Worm (Caenorhabditis elegans) whole organism, late embryonic: Measurements from ENCODE around the gene helq-1.

Experiments used
- F13H6.1 ChIP-seq: sonication (generic microtip); optimal IDR thresholded peaks from 2 replicates; lab custom pipeline; 2016; ENCODE audit warnings: missing genetic modification characterization, missing compliant biosample characterization
- K09A11.1 ChIP-seq: sonication (generic microtip); optimal IDR thresholded peaks from 2 replicates; lab custom pipeline; 2017; ENCODE audit warnings: antibody characterized with exemption, mild to moderate bottlenecking, missing genetic modification characterization, missing compliant biosample characterization; ENCODE audit not compliant: insufficient read depth
- T23F11.4 ChIP-seq: fragments of 200-800 bp; sonication (Bioruptor generic); optimal IDR thresholded peaks from 2 replicates; lab custom pipeline; 2018; ENCODE audit warnings: mild to moderate bottlenecking, missing genetic modification characterization, missing compliant biosample characterization
- ahr-1 ChIP-seq: sonication (generic microtip); optimal IDR thresholded peaks from 2 replicates; lab custom pipeline; 2016; ENCODE audit warnings: missing genetic modification characterization, missing compliant biosample characterization
- ama-1 ChIP-seq: fragments of 150-350 bp; optimal IDR thresholded peaks from 2 replicates; lab custom pipeline; 2014
- ceh-18 ChIP-seq: sonication (generic microtip); optimal IDR thresholded peaks from 2 replicates; lab custom pipeline; 2016; ENCODE audit warnings: missing genetic modification characterization, missing compliant biosample characterization
- ceh-19 ChIP-seq: fragments of 200-800 bp; sonication (Bioruptor generic); optimal IDR thresholded peaks from 2 replicates; lab custom pipeline; 2018; ENCODE audit warnings: mild to moderate bottlenecking, missing genetic modification characterization, missing compliant biosample characterization
- ceh-30 ChIP-seq: fragments of 150-350 bp; optimal IDR thresholded peaks from 2 replicates; lab custom pipeline; 2014; ENCODE audit warnings: missing biosample characterization, missing genetic modification characterization
- ceh-45 ChIP-seq: fragments of 200-800 bp; sonication (Bioruptor generic); IDR thresholded peaks from 2 replicates; pipeline ENCODE4 v1.3.6; 2022; ENCODE audit warnings: missing genetic modification reagents, missing genetic modification characterization, missing compliant biosample characterization
- ceh-48 ChIP-seq: sonication (generic microtip); optimal IDR thresholded peaks from 2 replicates; lab custom pipeline; 2016; ENCODE audit warnings: missing genetic modification characterization, inconsistent platforms, missing compliant biosample characterization
- ceh-6 ChIP-seq: fragments of 200-800 bp; sonication (Bioruptor generic); optimal IDR thresholded peaks from 2 replicates; lab custom pipeline; 2018; ENCODE audit warnings: mild to moderate bottlenecking, missing genetic modification characterization, missing compliant biosample characterization
- ceh-9 ChIP-seq: sonication (generic microtip); optimal IDR thresholded peaks from 2 replicates; lab custom pipeline; 2016; ENCODE audit warnings: mild to moderate bottlenecking, missing genetic modification characterization, inconsistent platforms, missing compliant biosample characterization
- che-1 ChIP-seq: sonication (generic microtip); optimal IDR thresholded peaks from 2 replicates; lab custom pipeline; 2016; ENCODE audit warnings: mild to moderate bottlenecking, missing genetic modification characterization, missing compliant biosample characterization
- elt-2 ChIP-seq: sonication (generic microtip); optimal IDR thresholded peaks from 2 replicates; lab custom pipeline; 2016; ENCODE audit warnings: missing genetic modification reagents, missing genetic modification characterization, missing compliant biosample characterization
- elt-4 ChIP-seq: sonication (generic microtip); optimal IDR thresholded peaks from 2 replicates; lab custom pipeline; 2016; ENCODE audit warnings: missing genetic modification characterization, missing compliant biosample characterization
- eyg-1 ChIP-seq: sonication (generic microtip); optimal IDR thresholded peaks from 2 replicates; lab custom pipeline; 2016; ENCODE audit warnings: missing genotype, missing genetic modification characterization, missing compliant biosample characterization
- fax-1 ChIP-seq: sonication (generic microtip); optimal IDR thresholded peaks from 2 replicates; lab custom pipeline; 2016; ENCODE audit warnings: missing genotype, missing genetic modification characterization, missing compliant biosample characterization
- hlh-8 ChIP-seq: sonication (generic microtip); optimal IDR thresholded peaks from 2 replicates; lab custom pipeline; 2016; ENCODE audit warnings: missing genotype, missing genetic modification characterization, missing compliant biosample characterization
- madf-2 ChIP-seq: sonication (generic microtip); optimal IDR thresholded peaks from 2 replicates; lab custom pipeline; 2017; ENCODE audit warnings: missing genetic modification characterization, missing compliant biosample characterization
- mec-3 ChIP-seq: sonication (generic microtip); optimal IDR thresholded peaks from 2 replicates; lab custom pipeline; 2016; ENCODE audit warnings: borderline replicate concordance, missing genetic modification characterization, missing compliant biosample characterization
- nhr-11 ChIP-seq: fragments of 150-350 bp; optimal IDR thresholded peaks from 2 replicates; lab custom pipeline; 2014; ENCODE audit warnings: missing biosample characterization, missing genetic modification characterization
- npax-4 ChIP-seq: sonication (generic microtip); optimal IDR thresholded peaks from 2 replicates; lab custom pipeline; 2016; ENCODE audit warnings: missing genetic modification characterization, missing compliant biosample characterization
- pqm-1 ChIP-seq: sonication (generic microtip); optimal IDR thresholded peaks from 2 replicates; lab custom pipeline; 2016; ENCODE audit warnings: missing genetic modification characterization, missing compliant biosample characterization
- ref-2 ChIP-seq: sonication (generic microtip); optimal IDR thresholded peaks from 2 replicates; lab custom pipeline; 2016; ENCODE audit warnings: missing genetic modification characterization, missing compliant biosample characterization
- rnt-1 ChIP-seq: sonication (generic microtip); optimal IDR thresholded peaks from 2 replicates; lab custom pipeline; 2016; ENCODE audit warnings: missing genetic modification characterization, missing compliant biosample characterization
- sdc-2 ChIP-seq: sonication (generic microtip); optimal IDR thresholded peaks from 2 replicates; lab custom pipeline; 2016; ENCODE audit warnings: missing genotype, missing genetic modification characterization, missing compliant biosample characterization
- sox-4 ChIP-seq: sonication (generic microtip); optimal IDR thresholded peaks from 2 replicates; lab custom pipeline; 2017; ENCODE audit warnings: mild to moderate bottlenecking, missing genetic modification characterization, inconsistent platforms, missing compliant biosample characterization
- tbx-2 ChIP-seq: sonication (generic microtip); optimal IDR thresholded peaks from 2 replicates; lab custom pipeline; 2016; ENCODE audit warnings: missing genetic modification characterization, missing compliant biosample characterization
- tbx-7 ChIP-seq: sonication (generic microtip); optimal IDR thresholded peaks from 2 replicates; lab custom pipeline; 2016; ENCODE audit warnings: missing genotype, missing genetic modification characterization, missing compliant biosample characterization
- unc-3 ChIP-seq, 2 experiments: fragments of 200-800 bp in 1 of 2; sonication (Bioruptor generic) in 1 of 2; sonication (generic microtip) in 1 of 2; conservative IDR thresholded peaks in 1 of 2; optimal IDR thresholded peaks in 1 of 2; 2 replicates each; pipeline versions ENCODE4 v1.3.6 to Lab custom; 2016 to 2022; ENCODE audit warnings: missing compliant biosample characterization in 2 of 2, missing genetic modification characterization in 2 of 2, missing genetic modification reagents in 1 of 2
- unc-42 ChIP-seq: sonication (generic microtip); optimal IDR thresholded peaks from 2 replicates; lab custom pipeline; 2016; ENCODE audit warnings: missing genotype, missing genetic modification characterization, missing compliant biosample characterization
- unc-86 ChIP-seq: sonication (generic microtip); optimal IDR thresholded peaks from 2 replicates; lab custom pipeline; 2016; ENCODE audit warnings: missing genetic modification characterization, missing compliant biosample characterization

Gene helq-1

DNA sequence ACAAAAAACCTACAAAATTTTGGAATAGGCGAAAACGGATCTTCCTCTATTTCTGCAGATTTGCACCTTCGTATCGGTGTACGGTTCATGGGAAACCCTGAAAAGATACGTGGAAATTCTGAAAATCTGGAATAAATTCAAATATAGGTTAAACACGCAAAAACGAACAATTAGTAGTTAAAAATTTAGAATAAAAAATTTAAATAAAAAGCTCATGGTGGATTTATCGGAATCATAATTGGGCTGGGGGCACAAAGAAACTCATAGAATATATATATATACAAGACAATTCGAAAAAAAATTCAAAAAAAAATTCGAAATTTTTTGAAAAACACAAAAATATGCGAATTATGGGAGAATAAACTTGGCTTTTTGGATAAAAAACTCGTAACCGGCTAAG is at the start of gene helq-1:
Gene helq-1 (minus strand): TSS at position 101 of the 400 bp plus-strand sequence.
- TF ChIP-seq nhr-11 (tag; lab: Kevin White, UChicago) (no peak), madf-2 (tag; lab: Kevin White, UChicago) (no peak), ceh-45 (GFP tag; lab: Robert Waterston, UW) (no peak), elt-4 (tag; lab: Kevin White, UChicago) (no peak), npax-4 (tag; lab: Kevin White, UChicago) (no peak), hlh-8 (no peak), ceh-6 (GFP tag; lab: Kevin White, UChicago) (no peak), che-1 (tag; lab: Kevin White, UChicago) (no peak)
- TF ChIP-seq, all 69 proteins: peak for 0

DNA sequence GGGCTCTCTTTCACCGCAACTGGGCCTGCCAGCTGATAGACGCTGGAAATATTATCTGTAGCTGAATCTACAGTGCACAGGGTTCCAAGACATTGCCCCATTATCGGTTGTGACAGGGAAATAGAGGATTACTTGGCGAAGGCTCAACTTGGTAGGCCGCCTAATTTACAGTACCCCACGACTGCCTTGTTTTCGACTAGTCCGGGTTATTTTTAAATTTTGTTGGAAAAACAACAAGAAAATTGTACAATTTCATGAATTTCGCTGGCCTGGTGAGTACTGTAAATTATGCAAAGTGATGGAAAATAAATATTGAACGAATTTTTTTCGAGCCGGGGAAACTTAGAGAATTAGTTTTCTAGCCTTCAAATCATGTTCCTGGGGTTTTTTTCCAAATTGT is 49.2 kb upstream of the helq-1 start, which contains the start of gene T19C3.7:
Gene T19C3.7 (minus strand): TSS at position 101 of the 400 bp plus-strand sequence.
- no peak for TF ChIP-seq ceh-9 (tag; lab: Kevin White, UChicago)
- TF ChIP-seq ceh-18 (tag; lab: Kevin White, UChicago): no peak
- no peak for TF ChIP-seq ceh-48 (tag; lab: Kevin White, UChicago)
- TF ChIP-seq ceh-19 (GFP tag; lab: Kevin White, UChicago): no peak
- TF ChIP-seq fax-1 (tag; lab: Kevin White, UChicago): no peak
- no peak for TF ChIP-seq mec-3 (tag; lab: Kevin White, UChicago)
- TF ChIP-seq unc-86: no peak
- TF ChIP-seq elt-2 (tag; lab: Kevin White, UChicago): no peak

DNA sequence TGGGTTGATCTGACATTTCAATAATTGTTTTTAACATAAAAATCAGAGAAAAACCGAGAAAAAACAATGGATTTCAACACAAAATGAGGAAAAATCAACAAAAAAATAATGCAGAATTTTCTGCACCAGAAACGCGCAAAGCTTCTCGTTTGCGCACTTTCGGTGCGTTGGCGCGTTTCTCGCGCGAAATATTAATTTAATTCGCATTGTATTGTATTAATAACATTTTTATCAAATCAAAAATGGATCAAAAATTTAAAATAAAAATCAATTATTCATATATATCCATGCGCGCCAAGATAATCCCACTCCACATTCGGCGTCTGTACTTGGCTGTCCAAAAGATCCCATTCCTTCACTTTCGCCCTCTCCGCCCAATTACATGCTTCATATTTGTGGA is 47.7 kb upstream of the helq-1 start, which contains the start of gene fem-2:
Gene fem-2 (minus strand): TSS at position 9 of the 400 bp plus-strand sequence.
- TF ChIP-seq ahr-1 (tag; lab: Kevin White, UChicago): no peak
- no peak for TF ChIP-seq ama-1 (lab: Kevin White, UChicago)
- no peak for TF ChIP-seq pqm-1
- peak; percentile 60 for TF ChIP-seq unc-42
- TF ChIP-seq elt-2 (tag; lab: Kevin White, UChicago): peak; percentile 5
- no peak for TF ChIP-seq T23F11.4 (GFP tag; lab: Kevin White, UChicago)
- TF ChIP-seq unc-86: no peak
- TF ChIP-seq F13H6.1 (tag; lab: Kevin White, UChicago): no peak

DNA sequence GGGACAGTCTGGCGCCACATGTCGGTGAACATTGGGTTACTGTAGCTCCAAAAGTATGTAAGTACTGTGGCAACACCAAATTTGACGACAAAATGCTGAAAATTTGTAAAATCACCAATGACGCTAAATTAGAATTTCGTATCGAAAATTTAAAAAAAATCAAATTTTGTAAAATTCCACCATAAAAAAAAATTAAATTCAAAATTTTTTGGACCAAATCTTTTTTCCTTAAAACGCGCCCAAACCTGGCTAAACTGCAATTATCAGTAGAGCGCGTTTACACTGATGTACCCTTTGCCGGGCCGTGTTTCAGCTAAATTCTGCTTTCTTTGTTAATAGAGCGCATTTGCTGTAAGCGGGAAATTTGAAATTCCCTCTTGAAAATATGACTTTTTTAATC is 44.5 kb upstream of the helq-1 start, which contains the start of gene T19C3.6:
Gene T19C3.6 (minus strand): TSS at position 101 of the 400 bp plus-strand sequence.
- no peak for TF ChIP-seq unc-3 (GFP tag; conservative IDR thresholded peaks at IDR 0.05; lab: Robert Waterston, UW)
- no peak for TF ChIP-seq unc-3 (tag; optimal IDR thresholded peaks at IDR 0.05; lab: Kevin White, UChicago)
- no peak for TF ChIP-seq fax-1 (tag; lab: Kevin White, UChicago)

DNA sequence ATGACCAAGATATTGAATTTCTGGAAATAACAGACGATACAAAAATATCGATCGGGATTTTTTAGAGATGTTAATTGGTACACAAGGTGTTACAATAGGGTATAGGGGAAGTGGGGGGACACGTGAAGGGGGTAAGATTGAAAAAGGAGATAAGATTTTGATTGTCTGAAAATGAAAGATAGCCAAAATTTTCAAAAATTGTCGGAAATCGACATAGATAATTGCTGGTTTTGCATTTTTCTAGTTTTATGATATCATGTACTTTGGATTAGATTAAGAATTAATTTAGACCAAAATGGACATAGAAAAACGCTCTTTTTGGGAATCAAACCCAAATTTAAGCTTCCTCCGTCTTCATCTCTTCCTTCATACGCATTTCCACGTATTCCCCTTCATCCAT is 40.9 kb upstream of the helq-1 start, which contains the start of gene T19C3.5:
Gene T19C3.5 (minus strand): TSS at position 101 of the 400 bp plus-strand sequence.
- TF ChIP-seq K09A11.1 (no peak), tbx-7 (no peak), sox-4 (tag; lab: Kevin White, UChicago) (no peak), ceh-6 (GFP tag; lab: Kevin White, UChicago) (no peak), eyg-1 (no peak), nhr-11 (tag; lab: Kevin White, UChicago) (no peak), tbx-2 (tag; lab: Kevin White, UChicago) (no peak), sdc-2 (tag; lab: Kevin White, UChicago) (no peak), ref-2 (tag; lab: Kevin White, UChicago) (no peak), ceh-30 (tag; lab: Kevin White, UChicago) (no peak), rnt-1 (tag; lab: Kevin White, UChicago) (no peak)
- TF ChIP-seq, all 69 proteins: peak for 0

DNA sequence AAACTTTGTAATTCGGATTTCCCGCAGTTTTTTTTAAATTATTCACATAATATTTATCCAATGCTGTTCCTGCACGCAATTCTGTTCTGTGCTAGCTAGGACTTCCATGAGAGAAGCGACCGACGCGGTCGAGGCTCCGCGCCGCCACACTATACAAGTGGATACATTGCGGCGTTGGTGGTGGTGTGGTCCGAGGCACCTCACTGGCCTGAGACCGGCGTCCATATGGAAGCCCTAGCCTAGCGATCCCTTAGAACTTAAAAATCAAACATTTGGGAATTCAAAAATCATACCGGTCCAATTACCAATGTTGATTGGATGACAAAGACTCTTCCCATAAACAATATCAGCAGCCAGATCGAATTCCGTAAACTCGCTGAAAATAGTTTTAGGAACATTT is 39.2 kb upstream of the helq-1 start:
- no peak for TF ChIP-seq ama-1 (lab: Kevin White, UChicago)
